Fruit fly (Drosophila melanogaster) whole organism: ENCODE data around the gene aay.

Experiments used
- CG8478 ChIP-seq: fragments of >200 bp; optimal IDR thresholded peaks from 2 replicates; lab custom pipeline; 2018; ENCODE audit warnings: inconsistent platforms
- EcR ChIP-seq, 2 experiments: fragments of >200 bp; optimal IDR thresholded peaks; 2 replicates each; lab custom pipeline; 2017; ENCODE audit warnings: missing biosample characterization in 2 of 2, missing genetic modification characterization in 2 of 2, missing genetic modification reagents in 2 of 2
- usp ChIP-seq: fragments of >200 bp; optimal IDR thresholded peaks from 2 replicates; lab custom pipeline; 2017; ENCODE audit warnings: missing biosample characterization, missing genetic modification characterization, mixed read lengths

- TF ChIP-seq EcR (GFP tag; optimal IDR thresholded peaks at IDR 0.05; lab: Kevin White, UChicago), result no peak
- TF ChIP-seq CG8478 (lab: Kevin White, UChicago), result no peak
- TF ChIP-seq usp (GFP tag; lab: Kevin White, UChicago), result no peak
Measured at dm6 chr3L:9467763-9468206, 44.7 kb downstream of the aay start.
